Worm (Caenorhabditis elegans) whole organism, midembryonic: ENCODE results near the gene F46B6.12.

Experiments
- flt-1 ChIP-seq: fragments of 200-800 bp; sonication (Bioruptor generic); IDR thresholded peaks from 2 replicates; pipeline ENCODE4 v1.3.6; 2022; ENCODE audit warnings: missing genetic modification characterization, missing compliant biosample characterization
- ref-1 ChIP-seq: fragments of 200-800 bp; sonication (Bioruptor generic); conservative IDR thresholded peaks from 2 replicates; pipeline ENCODE4 v1.3.6; 2022; ENCODE audit warnings: missing genetic modification reagents, missing genetic modification characterization, missing compliant biosample characterization
- tab-1 ChIP-seq: fragments of 200-800 bp; sonication (Bioruptor generic); IDR thresholded peaks from 2 replicates; pipeline ENCODE4 v1.3.6; 2022; ENCODE audit warnings: missing genetic modification characterization, missing compliant biosample characterization
- ztf-23 ChIP-seq: fragments of 200-800 bp; sonication (Bioruptor generic); IDR thresholded peaks from 2 replicates; pipeline ENCODE4 v1.3.6; 2022; ENCODE audit warnings: missing genetic modification reagents, missing genetic modification characterization, missing compliant biosample characterization
- ztf-29 ChIP-seq: fragments of 200-800 bp; sonication (Bioruptor generic); IDR thresholded peaks from 2 replicates; pipeline ENCODE4 v1.3.6; 2022; ENCODE audit warnings: missing genetic modification reagents, missing genetic modification characterization, missing compliant biosample characterization

ce11 chrV:9771970-9772369, 3.7 kb downstream of the F46B6.12 start, which contains the start of gene F46B6.2:
- TF ChIP-seq ztf-23 (GFP tag; lab: Robert Waterston, UW) (no peak), flt-1 (GFP tag; lab: Robert Waterston, UW) (no peak), ref-1 (GFP tag; lab: Robert Waterston, UW) (no peak), ztf-29 (no peak), tab-1 (no peak)
